Fruit fly (Drosophila melanogaster) whole organism, prepupa: ENCODE measurements around the gene Task7.

Source experiments
- CG11762 ChIP-seq: fragments of 200-800 bp; sonication (Bioruptor generic); optimal IDR thresholded peaks from 3 replicates; lab custom pipeline; 2016; ENCODE audit warnings: missing biosample characterization, missing genetic modification characterization; ENCODE audit not compliant: insufficient read depth
- Ets96B ChIP-seq: fragments of 200-800 bp; optimal IDR thresholded peaks from 2 replicates; lab custom pipeline; 2019; ENCODE audit warnings: missing biosample characterization, mild to moderate bottlenecking, missing genetic modification characterization, moderate library complexity
- Gug ChIP-seq: fragments of 200-800 bp; sonication (Bioruptor generic); IDR thresholded peaks from 2 replicates; pipeline ENCODE4 v1.3.6; 2022; ENCODE audit warnings: missing biosample characterization, missing genetic modification characterization
- dac ChIP-seq: fragments of 200-800 bp; sonication (Bioruptor generic); optimal IDR thresholded peaks from 2 replicates; lab custom pipeline; 2017; ENCODE audit warnings: missing biosample characterization, mild to moderate bottlenecking, missing genetic modification characterization

DNA sequence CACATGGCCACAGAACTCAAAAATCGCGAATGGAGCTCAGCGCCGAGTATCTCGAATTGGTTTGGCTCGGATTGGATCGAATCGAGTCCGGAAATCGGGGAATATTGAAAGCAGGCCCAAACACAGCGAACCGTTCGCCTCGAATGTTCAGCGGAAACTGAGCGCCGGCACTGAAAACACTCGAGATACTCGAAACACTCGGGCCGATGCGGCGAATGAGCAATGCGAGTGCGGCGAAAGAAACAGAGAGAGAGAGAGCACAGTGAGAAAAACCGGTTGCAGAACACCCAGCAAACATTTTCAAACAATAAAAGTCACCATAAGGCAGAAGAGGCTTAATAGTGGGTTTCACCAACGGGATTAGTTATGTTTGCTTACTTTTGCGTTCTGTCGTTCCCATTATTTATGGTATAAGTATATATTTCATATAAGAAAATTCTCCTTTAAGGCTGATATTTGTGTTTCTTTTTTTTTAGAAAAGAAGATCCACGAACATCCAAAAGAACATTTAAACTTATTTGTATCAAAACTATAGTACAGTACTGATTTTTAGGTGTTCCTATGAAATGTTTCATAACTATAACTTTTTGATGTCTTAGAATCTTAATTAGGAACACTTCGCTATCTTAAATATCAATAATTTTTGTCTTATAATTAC lies 17.6 kb downstream of the Task7 start, which contains the start of gene FER:
- no peak for TF ChIP-seq Ets96B (tag; lab: Kevin White, UChicago)
- TF ChIP-seq dac (GFP tag; lab: Kevin White, UChicago) = no peak
- no peak for TF ChIP-seq CG11762 (GFP tag; lab: Kevin White, UChicago)
- no peak for TF ChIP-seq Gug (GFP tag; lab: Robert Waterston, UW)
